Worm (Caenorhabditis elegans) whole organism, L3 larva: Measurements from ENCODE around the gene R08F11.7.
A peak's percentile ranks its signal among the peaks of the same experiment; 100 is the strongest.

ENCODE experiments used
- ceh-82 ChIP-seq: fragments of 150-350 bp; optimal IDR thresholded peaks from 2 replicates; lab custom pipeline; 2014; ENCODE audit warnings: missing biosample characterization, missing genetic modification characterization
- daf-12 ChIP-seq: fragments of 150-350 bp; optimal IDR thresholded peaks from 2 replicates; lab custom pipeline; 2014; ENCODE audit warnings: missing biosample characterization, missing genetic modification reagents, missing genetic modification characterization
- elt-3 ChIP-seq, 3 experiments: fragments of 150-350 bp in 1 of 3; sonication (generic microtip) in 2 of 3; optimal IDR thresholded peaks; 2 replicates in 2 of 3; 4 replicates in 1 of 3; lab custom pipeline; 2014 to 2017; ENCODE audit warnings: missing biosample characterization in 3 of 3, missing genetic modification characterization in 3 of 3
- fkh-10 ChIP-seq: sonication (generic microtip); optimal IDR thresholded peaks from 2 replicates; lab custom pipeline; 2017; ENCODE audit warnings: missing biosample characterization, missing genetic modification reagents, missing genetic modification characterization
- fkh-2 ChIP-seq: fragments of 150-350 bp; optimal IDR thresholded peaks from 2 replicates; lab custom pipeline; 2014; ENCODE audit warnings: missing biosample characterization, missing genetic modification reagents, missing genetic modification characterization
- pha-4 ChIP-seq: fragments of 150-350 bp; optimal IDR thresholded peaks from 2 replicates; lab custom pipeline; 2014; ENCODE audit warnings: missing biosample characterization, missing genetic modification reagents, missing genetic modification characterization
- ztf-11 ChIP-seq: fragments of 150-350 bp; optimal IDR thresholded peaks from 2 replicates; lab custom pipeline; 2014; ENCODE audit warnings: missing biosample characterization, missing genetic modification characterization

ce11 chrV:3776946-3777345 is 12.9 kb upstream of the R08F11.7 start:
- TF ChIP-seq daf-12 (tag; lab: Kevin White, UChicago): no peak
- peak; percentile 71 for TF ChIP-seq pha-4 (tag; lab: Kevin White, UChicago)
- no peak for TF ChIP-seq fkh-10 (GFP tag; lab: Kevin White, UChicago)
- no peak for TF ChIP-seq fkh-2 (tag; lab: Kevin White, UChicago)
- TF ChIP-seq ceh-82 (tag; lab: Kevin White, UChicago): no peak
- TF ChIP-seq elt-3 (tag; optimal IDR thresholded peaks at IDR 0.05; lab: Kevin White, UChicago): no peak
- TF ChIP-seq ztf-11: no peak
